Fruit fly (Drosophila melanogaster) whole organism, embryonic: Measurements from ENCODE around the gene Shmt.

Experiments used
- Adf1 ChIP-seq: fragments of 200-800 bp; sonication (Bioruptor generic); IDR thresholded peaks from 2 replicates; pipeline ENCODE4 v1.3.6; 2022; ENCODE audit warnings: missing biosample characterization, missing genetic modification characterization
- B-H1 ChIP-seq: fragments of 200-800 bp; sonication (Bioruptor generic); IDR thresholded peaks from 3 replicates; pipeline ENCODE4 v1.3.6; 2022; ENCODE audit warnings: missing biosample characterization, missing genetic modification characterization
- CG10267 ChIP-seq: fragments of 200-800 bp; sonication (Bioruptor generic); optimal IDR thresholded peaks from 2 replicates; lab custom pipeline; 2018; ENCODE audit warnings: missing biosample characterization, mild to moderate bottlenecking, missing genetic modification characterization, moderate library complexity
- CG11093 ChIP-seq: fragments of 200-800 bp; sonication (Bioruptor generic); IDR thresholded peaks from 3 replicates; pipeline ENCODE4 v1.3.6; 2022; ENCODE audit warnings: missing biosample characterization, missing genetic modification characterization
- CG12769 ChIP-seq: fragments of 200-800 bp; sonication (Bioruptor generic); optimal IDR thresholded peaks from 2 replicates; lab custom pipeline; 2019; ENCODE audit warnings: missing biosample characterization, mild to moderate bottlenecking, missing genetic modification characterization, moderate library complexity
- CG15269 ChIP-seq: fragments of 200-800 bp; sonication (Bioruptor generic); optimal IDR thresholded peaks from 2 replicates; lab custom pipeline; 2018; ENCODE audit warnings: missing biosample characterization, mild to moderate bottlenecking, missing genetic modification characterization, moderate library complexity
- CG1529 ChIP-seq: fragments of 200-800 bp; sonication (Bioruptor generic); optimal IDR thresholded peaks from 3 replicates; lab custom pipeline; 2018; ENCODE audit warnings: missing biosample characterization, missing genetic modification characterization
- CG1647 ChIP-seq: fragments of 200-800 bp; sonication (Bioruptor generic); optimal IDR thresholded peaks from 3 replicates; lab custom pipeline; 2016; ENCODE audit warnings: missing biosample characterization, missing genetic modification characterization
- CG17328 ChIP-seq: fragments of 200-800 bp; sonication (Bioruptor generic); IDR thresholded peaks from 2 replicates; pipeline ENCODE4 v1.3.6; 2022; ENCODE audit warnings: missing biosample characterization, missing genetic modification characterization
- CG17612 ChIP-seq: fragments of 200-800 bp; sonication (Bioruptor generic); IDR thresholded peaks from 2 replicates; pipeline ENCODE4 v1.3.6; 2022; ENCODE audit warnings: missing biosample characterization, missing genetic modification characterization
- CG18476 ChIP-seq: fragments of 200-800 bp; sonication (Bioruptor generic); optimal IDR thresholded peaks from 2 replicates; lab custom pipeline; 2016; ENCODE audit warnings: missing biosample characterization, mild to moderate bottlenecking, missing genetic modification characterization
- CG2678 ChIP-seq: fragments of 200-800 bp; sonication (Bioruptor generic); optimal IDR thresholded peaks from 3 replicates; lab custom pipeline; 2019; ENCODE audit warnings: missing biosample characterization, mild to moderate bottlenecking, missing genetic modification characterization, moderate library complexity
- CG6791 ChIP-seq: fragments of 200-800 bp; sonication (Bioruptor generic); IDR thresholded peaks from 3 replicates; pipeline ENCODE4 v1.3.6; 2022; ENCODE audit warnings: missing biosample characterization, missing genetic modification characterization; ENCODE audit not compliant: partially characterized antibody
- CG7556 ChIP-seq: fragments of 200-800 bp; sonication (Bioruptor generic); optimal IDR thresholded peaks from 2 replicates; lab custom pipeline; 2017; ENCODE audit warnings: missing biosample characterization, mild to moderate bottlenecking, missing genetic modification characterization
- CG9727 ChIP-seq: fragments of 200-800 bp; sonication (Bioruptor generic); optimal IDR thresholded peaks from 3 replicates; lab custom pipeline; 2017; ENCODE audit warnings: missing biosample characterization, mild to moderate bottlenecking, missing genetic modification characterization
- CG9797 ChIP-seq: fragments of 200-800 bp; sonication (Bioruptor generic); optimal IDR thresholded peaks from 3 replicates; lab custom pipeline; 2018; ENCODE audit warnings: missing biosample characterization, mild to moderate bottlenecking, missing genetic modification characterization
- CG9932 ChIP-seq: fragments of 200-800 bp; sonication (Bioruptor generic); IDR thresholded peaks from 2 replicates; pipeline ENCODE4 v1.3.6; 2022; ENCODE audit warnings: missing biosample characterization, missing genetic modification characterization
- D ChIP-seq, 2 experiments: fragments of 200-800 bp in 1 of 2; fragments of >200 bp in 1 of 2; sonication (Bioruptor generic) in 1 of 2; optimal IDR thresholded peaks; 2 replicates in 1 of 2; 3 replicates in 1 of 2; lab custom pipeline; 2017; ENCODE audit warnings: mild to moderate bottlenecking in 1 of 2, missing biosample characterization in 1 of 2, missing genetic modification characterization in 1 of 2, missing genetic modification reagents in 1 of 2
- D19A ChIP-seq: fragments of 200-800 bp; optimal IDR thresholded peaks from 3 replicates; lab custom pipeline; 2019; ENCODE audit warnings: missing biosample characterization, mild to moderate bottlenecking, missing genetic modification characterization, moderate library complexity
- Dip3 ChIP-seq: fragments of 200-800 bp; sonication (Bioruptor generic); optimal IDR thresholded peaks from 3 replicates; lab custom pipeline; 2016; ENCODE audit warnings: missing biosample characterization, missing genetic modification characterization
- HLH54F ChIP-seq: fragments of 200-800 bp; sonication (Bioruptor generic); optimal IDR thresholded peaks from 3 replicates; lab custom pipeline; 2016; ENCODE audit warnings: missing biosample characterization, missing genetic modification characterization
- Kr ChIP-seq: fragments of 200-800 bp; sonication (Bioruptor generic); optimal IDR thresholded peaks from 2 replicates; lab custom pipeline; 2017; ENCODE audit warnings: missing biosample characterization, mild to moderate bottlenecking, missing genetic modification characterization
- Mad ChIP-seq: fragments of 200-800 bp; sonication (Bioruptor generic); optimal IDR thresholded peaks from 2 replicates; lab custom pipeline; 2016; ENCODE audit warnings: missing biosample characterization, missing genetic modification characterization
- Side ChIP-seq: fragments of 200-800 bp; sonication (Bioruptor generic); optimal IDR thresholded peaks from 2 replicates; lab custom pipeline; 2016; ENCODE audit warnings: missing biosample characterization, missing genetic modification characterization
- Tbp ChIP-seq: fragments of >200 bp; optimal IDR thresholded peaks from 2 replicates; lab custom pipeline; 2018; ENCODE audit warnings: missing biosample characterization, missing genetic modification characterization
- YL-1 ChIP-seq: fragments of 200-800 bp; sonication (Bioruptor generic); optimal IDR thresholded peaks from 3 replicates; lab custom pipeline; 2017; ENCODE audit warnings: missing biosample characterization, mild to moderate bottlenecking, missing genetic modification characterization
- bab2 ChIP-seq: fragments of 200-800 bp; sonication (Bioruptor generic); optimal IDR thresholded peaks from 2 replicates; lab custom pipeline; 2016; ENCODE audit warnings: missing biosample characterization, missing genetic modification characterization
- bsh ChIP-seq, 2 experiments: fragments of 200-800 bp; sonication (Bioruptor generic); optimal IDR thresholded peaks; 2 replicates each; lab custom pipeline; 2017 to 2018; ENCODE audit warnings: mild to moderate bottlenecking in 2 of 2, missing biosample characterization in 2 of 2, missing genetic modification characterization in 2 of 2, moderate library complexity in 1 of 2
- cato ChIP-seq: fragments of 200-800 bp; sonication (Bioruptor generic); optimal IDR thresholded peaks from 2 replicates; lab custom pipeline; 2016; ENCODE audit warnings: missing biosample characterization, missing genetic modification characterization, borderline replicate concordance
- corto ChIP-seq: fragments of 200-800 bp; sonication (Bioruptor generic); optimal IDR thresholded peaks from 2 replicates; lab custom pipeline; 2016; ENCODE audit warnings: missing biosample characterization, mild to moderate bottlenecking, missing genetic modification characterization, moderate library complexity
- crol ChIP-seq: fragments of 200-800 bp; sonication (Bioruptor generic); IDR thresholded peaks from 2 replicates; pipeline ENCODE4 v1.3.6; 2022; ENCODE audit warnings: missing biosample characterization, missing genetic modification characterization
- emc ChIP-seq: fragments of 200-800 bp; sonication (Bioruptor generic); optimal IDR thresholded peaks from 2 replicates; lab custom pipeline; 2016; ENCODE audit warnings: missing biosample characterization, missing genetic modification characterization
- gcm ChIP-seq: fragments of 200-800 bp; sonication (Bioruptor generic); optimal IDR thresholded peaks from 2 replicates; lab custom pipeline; 2019; ENCODE audit warnings: missing biosample characterization, mild to moderate bottlenecking, missing genetic modification characterization, moderate library complexity
- gsb ChIP-seq: fragments of 200-800 bp; sonication (Bioruptor generic); IDR thresholded peaks from 2 replicates; pipeline ENCODE4 v1.3.6; 2022; ENCODE audit warnings: missing biosample characterization, missing genetic modification characterization
- insv ChIP-seq, 2 experiments: fragments of 200-800 bp; sonication (Bioruptor generic); optimal IDR thresholded peaks; 3 replicates each; lab custom pipeline; 2016 to 2018; ENCODE audit warnings: missing biosample characterization in 2 of 2, missing genetic modification characterization in 2 of 2
- lilli ChIP-seq: fragments of 200-800 bp; sonication (Bioruptor generic); optimal IDR thresholded peaks from 3 replicates; lab custom pipeline; 2016; ENCODE audit warnings: missing biosample characterization, missing genetic modification characterization
- nerfin-1 ChIP-seq: fragments of 200-800 bp; sonication (Bioruptor generic); optimal IDR thresholded peaks from 3 replicates; lab custom pipeline; 2019; ENCODE audit warnings: missing biosample characterization, mild to moderate bottlenecking, missing genetic modification characterization, moderate library complexity
- pb ChIP-seq: fragments of 200-800 bp; sonication (Bioruptor generic); optimal IDR thresholded peaks from 3 replicates; lab custom pipeline; 2016; ENCODE audit warnings: missing biosample characterization, missing genetic modification characterization
- pho ChIP-seq: fragments of 200-800 bp; sonication (Bioruptor generic); optimal IDR thresholded peaks from 2 replicates; lab custom pipeline; 2016; ENCODE audit warnings: missing biosample characterization, missing genetic modification characterization
- prd ChIP-seq, 3 experiments: fragments of >200 bp in 2 of 3; fragments of 200-800 bp in 1 of 3; sonication (Bioruptor generic) in 1 of 3; optimal IDR thresholded peaks in 2 of 3; IDR thresholded peaks in 1 of 3; 2 replicates in 2 of 3; 3 replicates in 1 of 3; pipeline versions ENCODE4 v1.3.6 to Lab custom; 2017 to 2022; ENCODE audit warnings: missing biosample characterization in 1 of 3, missing genetic modification characterization in 1 of 3
- sisA ChIP-seq: fragments of 200-800 bp; sonication (Bioruptor generic); IDR thresholded peaks from 2 replicates; pipeline ENCODE4 v1.3.6; 2022; ENCODE audit warnings: missing biosample characterization, missing genetic modification characterization
- slou ChIP-seq: fragments of 200-800 bp; sonication (Bioruptor generic); optimal IDR thresholded peaks from 3 replicates; lab custom pipeline; 2016; ENCODE audit warnings: missing biosample characterization, missing genetic modification characterization
- so ChIP-seq: fragments of 200-800 bp; sonication (Bioruptor generic); IDR thresholded peaks from 3 replicates; pipeline ENCODE4 v1.3.6; 2022; ENCODE audit warnings: missing biosample characterization, missing genetic modification characterization
- sug ChIP-seq: fragments of 200-800 bp; optimal IDR thresholded peaks from 2 replicates; lab custom pipeline; 2019; ENCODE audit warnings: missing biosample characterization, mild to moderate bottlenecking, missing genetic modification characterization, moderate library complexity
- tll ChIP-seq, 2 experiments: fragments of 200-800 bp in 1 of 2; fragments of >200 bp in 1 of 2; sonication (Bioruptor generic) in 1 of 2; optimal IDR thresholded peaks; 2 replicates each; lab custom pipeline; 2017 to 2019; ENCODE audit warnings: missing biosample characterization in 2 of 2, missing genetic modification characterization in 2 of 2, mild to moderate bottlenecking in 1 of 2, moderate library complexity in 1 of 2
- trh ChIP-seq: fragments of 200-800 bp; sonication (Bioruptor generic); optimal IDR thresholded peaks from 2 replicates; lab custom pipeline; 2016; ENCODE audit warnings: missing biosample characterization, missing genetic modification characterization
- wek ChIP-seq: fragments of 200-800 bp; sonication (Bioruptor generic); optimal IDR thresholded peaks from 3 replicates; lab custom pipeline; 2018; ENCODE audit warnings: missing biosample characterization, mild to moderate bottlenecking, missing genetic modification characterization, moderate library complexity
- wor ChIP-seq: fragments of 200-800 bp; sonication (Bioruptor generic); IDR thresholded peaks from 2 replicates; pipeline ENCODE4 v1.3.6; 2022; ENCODE audit warnings: missing biosample characterization, missing genetic modification characterization

The Shmt gene

DNA sequence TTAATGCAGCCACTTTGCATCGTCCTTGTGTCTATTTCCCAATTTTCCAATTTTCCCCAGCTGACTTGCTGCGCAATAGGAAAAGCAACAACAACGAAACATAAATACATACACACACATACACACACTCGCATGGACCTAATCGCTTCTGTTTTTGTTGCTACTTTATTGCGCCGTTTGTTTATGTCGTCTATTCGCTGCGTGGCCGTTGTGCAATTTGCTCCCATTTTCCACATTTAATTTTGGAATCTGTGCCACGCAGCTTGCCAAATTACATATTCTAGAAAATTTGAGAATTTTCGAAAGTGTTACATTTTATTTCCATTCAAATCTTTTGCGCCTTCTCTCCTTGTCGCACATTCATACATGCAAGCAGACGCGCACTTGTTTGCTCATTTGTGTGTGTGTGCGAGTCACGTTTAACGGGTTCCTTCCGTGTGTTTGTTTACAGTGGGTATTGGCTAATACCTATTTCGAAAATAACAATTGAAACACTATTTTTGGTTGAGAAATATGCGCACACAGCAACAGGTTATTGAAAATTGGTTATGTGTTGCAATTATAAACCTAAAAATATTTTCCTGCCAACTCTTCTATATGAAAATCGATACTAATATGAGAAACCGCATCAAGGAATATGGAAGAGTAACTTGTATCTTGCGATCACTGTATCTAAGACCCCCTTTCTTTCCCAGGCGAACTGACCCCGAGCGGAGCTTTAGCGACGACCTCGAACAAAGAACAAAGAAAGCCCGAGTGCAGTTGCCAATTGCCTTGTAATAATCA is 36.3 kb downstream of the Shmt start (continued):
- TF ChIP-seq YL-1 (GFP tag; lab: Kevin White, UChicago) (peak; percentile 74), CG12769 (peak; percentile 63), Mad (GFP tag; lab: Kevin White, UChicago) (no peak), Kr (GFP tag; lab: Kevin White, UChicago) (peak; percentile 9), gcm (GFP tag; lab: Kevin White, UChicago) (peak; percentile 24), CG10267 (tag; lab: Kevin White, UChicago) (peak; percentile 20), nerfin-1 (peak; percentile 22), wek (GFP tag; lab: Kevin White, UChicago) (peak; percentile 30), Dip3 (peak; percentile 29), sisA (GFP tag; lab: Robert Waterston, UW) (no peak), CG9727 (peak; percentile 7), insv (GFP tag; optimal IDR thresholded peaks at IDR 0.05; lab: Kevin White, UChicago) (no peak), CG18476 (no peak), CG1647 (GFP tag; lab: Kevin White, UChicago) (no peak), CG17328 (GFP tag; lab: Robert Waterston, UW) (0 out of 2 replicates have a peak, but pooled peaks have one; percentile 23), CG15269 (tag; lab: Kevin White, UChicago) (peak; percentile 62), pho (GFP tag; lab: Kevin White, UChicago) (peak; percentile 51), CG2678 (tag; lab: Kevin White, UChicago) (peak; percentile 70), wor (GFP tag; lab: Robert Waterston, UW) (no peak), CG17612 (GFP tag; lab: Robert Waterston, UW) (no peak), CG7556 (GFP tag; lab: Kevin White, UChicago) (peak; percentile 55), CG6791 (GFP tag; lab: Robert Waterston, UW) (no peak), bsh (GFP tag; optimal IDR thresholded peaks at IDR 0.05; lab: Kevin White, UChicago) (peak; percentile 52 to 61), HLH54F (peak; percentile 33), CG11093 (GFP tag; lab: Robert Waterston, UW) (no peak), Adf1 (no peak), CG1529 (GFP tag; lab: Kevin White, UChicago) (no peak), slou (GFP tag; lab: Kevin White, UChicago) (no peak), tll (GFP tag; optimal IDR thresholded peaks at IDR 0.05; lab: Kevin White, UChicago) (no peak), D (optimal IDR thresholded peaks at IDR 0.05; lab: Kevin White, UChicago) (no peak), D (GFP tag; optimal IDR thresholded peaks at IDR 0.05; lab: Kevin White, UChicago) (peak; percentile 32), CG9932 (GFP tag; lab: Robert Waterston, UW) (peak; percentile 57), CG9797 (GFP tag; lab: Kevin White, UChicago) (no peak), gsb (peak; percentile 29; the same call in 1 of the 2 replicates), lilli (GFP tag; lab: Kevin White, UChicago) (peak; percentile 45), cato (GFP tag; lab: Kevin White, UChicago) (peak; percentile 3), bab2 (peak; percentile 59), B-H1 (no peak), pb (GFP tag; lab: Kevin White, UChicago) (no peak), D19A (tag; lab: Kevin White, UChicago) (peak; percentile 19), emc (GFP tag; lab: Kevin White, UChicago) (no peak), sug (tag; lab: Kevin White, UChicago) (peak; percentile 59), prd (optimal IDR thresholded peaks at IDR 0.05; lab: Kevin White, UChicago) (no peak), prd (GFP tag; IDR thresholded peaks at IDR 0.05; lab: Robert Waterston, UW) (peak; percentile 55; the same call in 2 of the 3 replicates), so (GFP tag; lab: Robert Waterston, UW) (no peak), trh (GFP tag; lab: Kevin White, UChicago) (no peak), corto (GFP tag; lab: Kevin White, UChicago) (peak; percentile 44), crol (GFP tag; lab: Robert Waterston, UW) (no peak), Tbp (GFP tag; lab: Kevin White, UChicago) (no peak), Side (no peak)
